Worm (Caenorhabditis elegans) whole organism, L1 larva: ENCODE data around the gene ssq-1.
"Not testable (repeated sequence)": the region's sequence is repeated elsewhere in the genome, so short reads cannot be mapped to it uniquely, and the experiment has no call there.

Experiments used
- C04F5.9 ChIP-seq: sonication (generic microtip); optimal IDR thresholded peaks from 2 replicates; lab custom pipeline; 2016; ENCODE audit warnings: missing genetic modification characterization, missing compliant biosample characterization
- aha-1 ChIP-seq: fragments of 150-350 bp; optimal IDR thresholded peaks from 2 replicates; lab custom pipeline; 2014; ENCODE audit warnings: missing biosample characterization, missing genetic modification characterization
- ceh-63 ChIP-seq: fragments of 200-800 bp; sonication (Bioruptor generic); optimal IDR thresholded peaks from 2 replicates; lab custom pipeline; 2018; ENCODE audit warnings: mild to moderate bottlenecking, missing genetic modification characterization, missing compliant biosample characterization
- ces-1 ChIP-seq: fragments of 150-350 bp; optimal IDR thresholded peaks from 2 replicates; lab custom pipeline; 2014; ENCODE audit warnings: missing biosample characterization, missing genetic modification reagents, missing genetic modification characterization
- efl-1 ChIP-seq, 4 experiments: fragments of 150-350 bp; optimal IDR thresholded peaks in 3 of 4; peaks in 1 of 4; 1 replicate in 1 of 4; 2 replicates in 3 of 4; lab custom pipeline; 2014; ENCODE audit warnings: missing biosample characterization in 2 of 4, missing genetic modification characterization in 2 of 4, missing genetic modification reagents in 2 of 4
- fos-1 ChIP-seq: fragments of 150-350 bp; optimal IDR thresholded peaks from 2 replicates; lab custom pipeline; 2014; ENCODE audit warnings: missing biosample characterization, missing genetic modification characterization
- hlh-17 ChIP-seq: fragments of 200-800 bp; sonication (Bioruptor generic); optimal IDR thresholded peaks from 2 replicates; lab custom pipeline; 2018; ENCODE audit warnings: missing genetic modification characterization, mild to moderate bottlenecking, missing compliant biosample characterization, moderate library complexity, borderline replicate concordance
- irx-1 ChIP-seq: sonication (generic microtip); optimal IDR thresholded peaks from 2 replicates; lab custom pipeline; 2016; ENCODE audit warnings: missing genetic modification characterization, missing compliant biosample characterization
- isw-1 ChIP-seq: fragments of 200-800 bp; sonication (Bioruptor generic); IDR thresholded peaks from 2 replicates; pipeline ENCODE4 v1.3.6; 2022; ENCODE audit warnings: missing genetic modification characterization, missing compliant biosample characterization
- jun-1 ChIP-seq: fragments of 150-350 bp; optimal IDR thresholded peaks from 2 replicates; lab custom pipeline; 2014; ENCODE audit warnings: missing biosample characterization, missing genetic modification reagents, missing genetic modification characterization
- lin-14 ChIP-seq: fragments of 200-800 bp; sonication (Bioruptor generic); optimal IDR thresholded peaks from 2 replicates; lab custom pipeline; 2018; ENCODE audit warnings: mild to moderate bottlenecking, missing genetic modification characterization, moderate library complexity, missing compliant biosample characterization
- lin-15B ChIP-seq: fragments of 150-350 bp; sonication (generic microtip); optimal IDR thresholded peaks from 3 replicates; lab custom pipeline; 2014; ENCODE audit warnings: missing biosample characterization, missing genetic modification characterization
- lin-39 ChIP-seq: fragments of 150-350 bp; optimal IDR thresholded peaks from 2 replicates; lab custom pipeline; 2014; ENCODE audit warnings: missing biosample characterization, missing genetic modification reagents, missing genetic modification characterization
- lsy-2 ChIP-seq, 2 experiments: fragments of 150-350 bp; optimal IDR thresholded peaks; 2 replicates each; lab custom pipeline; 2014; ENCODE audit warnings: missing biosample characterization in 2 of 2, missing genetic modification characterization in 2 of 2
- nhr-19 ChIP-seq: fragments of 200-800 bp; sonication (Bioruptor generic); conservative IDR thresholded peaks from 2 replicates; pipeline ENCODE4 v1.3.6; 2022; ENCODE audit warnings: missing genetic modification characterization, missing compliant biosample characterization
- nhr-20 ChIP-seq: sonication (generic microtip); optimal IDR thresholded peaks from 2 replicates; lab custom pipeline; 2016; ENCODE audit warnings: mild to moderate bottlenecking, missing genetic modification characterization, missing compliant biosample characterization
- nhr-237 ChIP-seq: fragments of 150-350 bp; optimal IDR thresholded peaks from 2 replicates; lab custom pipeline; 2014; ENCODE audit warnings: missing biosample characterization, missing genetic modification characterization
- nhr-28 ChIP-seq: fragments of 150-350 bp; optimal IDR thresholded peaks from 2 replicates; lab custom pipeline; 2014; ENCODE audit warnings: missing biosample characterization, missing genetic modification characterization
- nhr-47 ChIP-seq: sonication (generic microtip); optimal IDR thresholded peaks from 2 replicates; lab custom pipeline; 2016; ENCODE audit warnings: mild to moderate bottlenecking, missing genetic modification characterization, moderate library complexity, missing compliant biosample characterization
- nhr-77 ChIP-seq: fragments of 150-350 bp; optimal IDR thresholded peaks from 2 replicates; lab custom pipeline; 2014; ENCODE audit warnings: missing biosample characterization, missing genetic modification characterization
- pag-3 ChIP-seq: sonication (generic microtip); optimal IDR thresholded peaks from 2 replicates; lab custom pipeline; 2017; ENCODE audit warnings: missing genetic modification characterization, mild to moderate bottlenecking, missing compliant biosample characterization, antibody characterized with exemption, borderline replicate concordance; ENCODE audit not compliant: insufficient read depth
- pax-3 ChIP-seq: fragments of 200-800 bp; sonication (Bioruptor generic); optimal IDR thresholded peaks from 2 replicates; lab custom pipeline; 2018; ENCODE audit warnings: mild to moderate bottlenecking, missing genetic modification characterization, moderate library complexity, missing compliant biosample characterization
- pqm-1 ChIP-seq: sonication (generic microtip); optimal IDR thresholded peaks from 3 replicates; lab custom pipeline; 2017; ENCODE audit warnings: missing biosample characterization, missing genetic modification characterization
- snpc-4 ChIP-seq: fragments of 150-350 bp; optimal IDR thresholded peaks from 2 replicates; lab custom pipeline; 2014; ENCODE audit warnings: missing biosample characterization, missing genetic modification characterization
- snu-23 ChIP-seq: sonication (generic microtip); optimal IDR thresholded peaks from 2 replicates; lab custom pipeline; 2016; ENCODE audit warnings: missing genetic modification characterization, missing compliant biosample characterization
- sup-37 ChIP-seq: fragments of 200-800 bp; sonication (Bioruptor generic); optimal IDR thresholded peaks from 2 replicates; lab custom pipeline; 2018; ENCODE audit warnings: mild to moderate bottlenecking, missing genetic modification characterization, missing compliant biosample characterization
- swsn-7 ChIP-seq: sonication (generic microtip); optimal IDR thresholded peaks from 2 replicates; lab custom pipeline; 2016; ENCODE audit warnings: missing genetic modification characterization, missing compliant biosample characterization
- tbx-2 ChIP-seq: sonication (generic microtip); optimal IDR thresholded peaks from 2 replicates; lab custom pipeline; 2016; ENCODE audit warnings: missing genetic modification characterization, missing compliant biosample characterization
- tlp-1 ChIP-seq: fragments of 150-350 bp; optimal IDR thresholded peaks from 2 replicates; lab custom pipeline; 2014; ENCODE audit warnings: missing biosample characterization, missing genetic modification characterization
- unc-30 ChIP-seq: sonication (generic microtip); optimal IDR thresholded peaks from 2 replicates; lab custom pipeline; 2017; ENCODE audit warnings: missing biosample characterization, missing genetic modification characterization
- zag-1 ChIP-seq: fragments of 150-350 bp; optimal IDR thresholded peaks from 2 replicates; lab custom pipeline; 2014; ENCODE audit warnings: missing biosample characterization, missing genetic modification characterization
- ztf-11 ChIP-seq, 2 experiments: sonication (generic microtip); optimal IDR thresholded peaks; 2 replicates each; lab custom pipeline; 2016 to 2017; ENCODE audit warnings: missing genetic modification characterization in 2 of 2, missing biosample characterization in 1 of 2, missing compliant biosample characterization in 1 of 2
- ztf-4 ChIP-seq: fragments of 150-350 bp; optimal IDR thresholded peaks from 2 replicates; lab custom pipeline; 2014; ENCODE audit warnings: missing biosample characterization, missing genetic modification characterization

ssq-1 gene

ce11 chrIV:9832586-9832985 is 19.8 kb upstream of the ssq-1 start, which contains the start of gene kin-21:
Gene kin-21 (plus strand): TSS chrIV:9832886.
- TF ChIP-seq tlp-1 (tag; lab: Kevin White, UChicago) (no peak), pag-3 (tag; lab: Kevin White, UChicago) (no peak), unc-30 (tag; lab: Kevin White, UChicago) (no peak)

ce11 chrIV:9833337-9833736 is 19.0 kb upstream of the ssq-1 start:
- TF ChIP-seq zag-1 (tag; lab: Kevin White, UChicago) = no peak
- no peak for TF ChIP-seq C04F5.9
- no peak for TF ChIP-seq nhr-47 (tag; lab: Kevin White, UChicago)
- TF ChIP-seq isw-1 (GFP tag; lab: Robert Waterston, UW) = no peak
- no peak for TF ChIP-seq irx-1 (tag; lab: Kevin White, UChicago)
- TF ChIP-seq fos-1 (tag; lab: Kevin White, UChicago) = no peak
- no peak for TF ChIP-seq lin-14 (GFP tag; lab: Kevin White, UChicago)
- TF ChIP-seq lin-39 (tag; lab: Kevin White, UChicago) = no peak
- TF ChIP-seq ceh-63 = no peak
- TF ChIP-seq ztf-11 (tag; optimal IDR thresholded peaks at IDR 0.05; lab: Kevin White, UChicago) = no peak
- no peak for TF ChIP-seq unc-30 (tag; lab: Kevin White, UChicago)

- TF ChIP-seq nhr-20 (tag; lab: Kevin White, UChicago) (no peak), efl-1 (optimal IDR thresholded peaks at IDR 0.05; lab: Kevin White, UChicago) (no peak), efl-1 (GFP tag; optimal IDR thresholded peaks at IDR 0.05 in 1 of 2; lab: Kevin White, UChicago) (no peak), lsy-2 (tag; optimal IDR thresholded peaks at IDR 0.05; lab: Kevin White, UChicago) (no peak), pax-3 (tag; lab: Kevin White, UChicago) (no peak), nhr-47 (tag; lab: Kevin White, UChicago) (no peak), hlh-17 (GFP tag; lab: Kevin White, UChicago) (no peak), nhr-77 (tag; lab: Kevin White, UChicago) (no peak), pqm-1 (tag; lab: Kevin White, UChicago) (no peak), nhr-19 (no peak), lin-15B (no peak), lin-14 (GFP tag; lab: Kevin White, UChicago) (no peak), nhr-237 (no peak), swsn-7 (tag; lab: Kevin White, UChicago) (no peak)
These were observed 16.0 kb upstream of the ssq-1 start, which contains the start of gene msp-81 for ce11 chrIV:9836317-9836716. Gene msp-81 (minus strand): TSS chrIV:9836417.

- not testable (repeated sequence) for TF ChIP-seq aha-1, nhr-28, jun-1 (tag; lab: Kevin White, UChicago)
These were observed 15.0 kb upstream of the ssq-1 start, which contains the start of gene msp-10 for ce11 chrIV:9837349-9837748. Gene msp-10 (plus strand): TSS chrIV:9837649.

- TF ChIP-seq tbx-2 (tag; lab: Kevin White, UChicago) (no peak), snpc-4 (no peak), snu-23 (GFP tag; lab: Kevin White, UChicago) (no peak), C04F5.9 (no peak), nhr-20 (tag; lab: Kevin White, UChicago) (no peak), nhr-237 (no peak), ztf-4 (no peak), ces-1 (GFP tag; lab: Kevin White, UChicago) (no peak), sup-37 (GFP tag; lab: Kevin White, UChicago) (no peak)
- TF ChIP-seq, all 84 proteins: peak for 0
These were observed 11.3 kb upstream of the ssq-1 start, which contains the start of the genes kin-24 and msp-56 for ce11 chrIV:9840984-9841590. Gene kin-24 (minus strand): TSS chrIV:9841084. Gene msp-56 (plus strand): TSS chrIV:9841540.
